Worm (Caenorhabditis elegans) whole organism, mixed stage, embryonic: Measurements from ENCODE around the gene clec-156.

ENCODE experiments used
- M03D4.4 ChIP-seq: sonication (generic microtip); optimal IDR thresholded peaks from 2 replicates; lab custom pipeline; 2017; ENCODE audit warnings: mild to moderate bottlenecking, missing genetic modification characterization, missing compliant biosample characterization
- ceh-43 ChIP-seq: fragments of 200-800 bp; sonication (Bioruptor generic); optimal IDR thresholded peaks from 2 replicates; lab custom pipeline; 2018; ENCODE audit warnings: mild to moderate bottlenecking, missing genetic modification characterization, moderate library complexity, missing compliant biosample characterization
- ceh-83 ChIP-seq: fragments of 200-800 bp; sonication (Bioruptor generic); optimal IDR thresholded peaks from 2 replicates; lab custom pipeline; 2018; ENCODE audit warnings: mild to moderate bottlenecking, missing genetic modification characterization, missing compliant biosample characterization
- mab-5 ChIP-seq: fragments of 150-350 bp; optimal IDR thresholded peaks from 2 replicates; lab custom pipeline; 2014; ENCODE audit warnings: missing biosample characterization, missing genetic modification characterization
- nhr-12 ChIP-seq: fragments of 150-350 bp; optimal IDR thresholded peaks from 2 replicates; lab custom pipeline; 2014; ENCODE audit warnings: missing biosample characterization, missing genetic modification characterization
- nhr-237 ChIP-seq: fragments of 150-350 bp; optimal IDR thresholded peaks from 2 replicates; lab custom pipeline; 2014; ENCODE audit warnings: missing biosample characterization, missing genetic modification characterization
- nhr-76 ChIP-seq: sonication (generic microtip); optimal IDR thresholded peaks from 2 replicates; lab custom pipeline; 2017; ENCODE audit warnings: missing biosample characterization, missing genetic modification characterization
- pha-4 ChIP-seq: fragments of 150-350 bp; optimal IDR thresholded peaks from 2 replicates; lab custom pipeline; 2018; ENCODE audit warnings: missing biosample characterization, missing genetic modification reagents, missing genetic modification characterization
- tbx-8 ChIP-seq: fragments of 200-800 bp; sonication (Bioruptor generic); optimal IDR thresholded peaks from 2 replicates; lab custom pipeline; 2018; ENCODE audit warnings: mild to moderate bottlenecking, missing genetic modification characterization, moderate library complexity, missing compliant biosample characterization
- unc-39 ChIP-seq: fragments of 150-350 bp; optimal IDR thresholded peaks from 2 replicates; lab custom pipeline; 2014; ENCODE audit warnings: missing biosample characterization, missing genetic modification characterization
- unc-62 ChIP-seq: fragments of 150-350 bp; optimal IDR thresholded peaks from 2 replicates; lab custom pipeline; 2014; ENCODE audit warnings: missing biosample characterization, missing genetic modification reagents, missing genetic modification characterization
- zip-8 ChIP-seq: fragments of 150-350 bp; optimal IDR thresholded peaks from 2 replicates; lab custom pipeline; 2014; ENCODE audit warnings: missing biosample characterization, missing genetic modification characterization

DNA sequence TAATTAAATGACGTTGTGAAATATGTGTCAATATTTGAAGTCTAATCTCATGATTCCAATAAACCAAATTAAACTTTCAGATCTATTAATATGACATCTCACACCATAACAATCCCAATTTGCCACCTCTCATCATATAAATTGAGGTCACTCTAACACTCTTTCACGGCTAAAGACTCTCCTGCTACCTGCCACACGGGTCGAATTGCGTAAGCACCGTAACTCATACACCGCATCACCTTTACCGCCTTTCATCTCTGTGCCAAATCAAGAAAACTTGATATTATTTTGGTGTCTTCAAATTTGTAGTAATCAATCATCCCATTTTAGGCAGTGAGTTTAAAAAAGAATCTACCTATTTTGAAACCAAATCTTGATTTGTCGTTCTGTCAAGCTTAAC, 35.7 kb downstream of the clec-156 start:
- no peak for TF ChIP-seq pha-4 (tag; lab: Kevin White, UChicago)
- no peak for TF ChIP-seq unc-62
- TF ChIP-seq nhr-237 (tag; lab: Kevin White, UChicago) = no peak
- no peak for TF ChIP-seq nhr-76 (tag; lab: Kevin White, UChicago)
- TF ChIP-seq M03D4.4 (tag; lab: Kevin White, UChicago) = no peak
- no peak for TF ChIP-seq nhr-12 (tag; lab: Kevin White, UChicago)
- TF ChIP-seq mab-5 (tag; lab: Kevin White, UChicago) = no peak
- TF ChIP-seq zip-8 (tag; lab: Kevin White, UChicago) = no peak
- no peak for TF ChIP-seq unc-39 (tag; lab: Kevin White, UChicago)
- TF ChIP-seq ceh-83 (GFP tag; lab: Kevin White, UChicago) = no peak
- no peak for TF ChIP-seq ceh-43 (GFP tag; lab: Kevin White, UChicago)
- no peak for TF ChIP-seq tbx-8
